Worm (Caenorhabditis elegans): ENCODE results near the gene adm-2.

adm-2 gene

DNA sequence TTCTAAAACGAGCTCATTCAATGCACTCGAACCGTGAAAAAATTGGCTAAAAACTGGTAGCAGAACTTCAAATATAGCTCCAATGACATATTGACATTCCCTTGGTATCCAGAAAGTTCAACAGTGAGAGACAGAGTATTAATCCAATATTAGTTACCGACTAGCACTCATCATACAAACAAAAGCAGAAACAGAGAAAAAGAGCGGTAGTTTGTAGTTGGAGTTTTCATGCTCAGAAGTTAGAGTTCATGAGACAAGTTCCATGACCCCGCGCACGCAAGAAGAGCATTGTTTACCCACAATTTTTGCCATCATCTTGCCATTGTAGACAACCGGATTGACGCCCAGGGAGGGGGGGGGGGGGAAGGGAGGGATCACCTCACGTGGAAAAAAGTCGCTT is 33.5 kb upstream of the adm-2 start:
- TF ChIP-seq hnd-1 (tag; optimal IDR thresholded peaks at IDR 0.05) (no peak), flt-1 (GFP tag; IDR thresholded peaks at IDR 0.05) (no peak), pes-1 (GFP tag; IDR thresholded peaks at IDR 0.05) (no peak), F13C5.2 (tag; optimal IDR thresholded peaks at IDR 0.05) (no peak), hmbx-1 (tag; optimal IDR thresholded peaks at IDR 0.05) (no peak), sea-1 (GFP tag; conservative IDR thresholded peaks at IDR 0.05) (no peak), ceh-36 (tag; optimal IDR thresholded peaks at IDR 0.05) (no peak), ets-7 (tag; optimal IDR thresholded peaks at IDR 0.05) (no peak), tra-4 (tag; optimal IDR thresholded peaks at IDR 0.05) (no peak), tbx-11 (GFP tag; IDR thresholded peaks at IDR 0.05) (no peak), ama-1 (optimal IDR thresholded peaks at IDR 0.05) (no peak), tbx-37 (GFP tag; conservative IDR thresholded peaks at IDR 0.05) (no peak), B0310.2 (tag; optimal IDR thresholded peaks at IDR 0.05) (no peak), ceh-13 (GFP tag; optimal IDR thresholded peaks at IDR 0.05) (no peak)

DNA sequence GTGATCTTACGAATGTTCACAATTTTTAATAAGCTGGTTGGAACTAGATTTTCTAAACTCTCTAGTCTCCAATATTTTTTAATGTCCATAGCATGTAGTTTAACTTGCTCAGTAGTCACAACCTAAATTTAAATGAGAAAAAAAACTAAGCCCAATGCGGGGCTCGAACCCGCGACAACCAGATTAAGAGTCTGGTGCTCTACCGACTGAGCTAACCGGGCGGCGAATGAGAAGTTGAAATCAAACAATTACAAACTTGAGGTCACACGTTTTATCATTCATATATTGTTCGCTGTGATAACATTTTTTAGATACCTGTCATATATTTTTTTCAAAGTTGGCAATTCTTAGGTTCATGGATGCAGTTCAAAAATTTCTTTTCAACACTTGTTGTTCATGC is 32.0 kb upstream of the adm-2 start:
- no peak for TF ChIP-seq tbx-11 (GFP tag; IDR thresholded peaks at IDR 0.05)
- TF ChIP-seq aly-1 (tag; optimal IDR thresholded peaks at IDR 0.05) = no peak
- no peak for TF ChIP-seq scrt-1 (GFP tag; IDR thresholded peaks at IDR 0.05)
- no peak for TF ChIP-seq sea-1 (GFP tag; conservative IDR thresholded peaks at IDR 0.05)
- TF ChIP-seq tbx-37 (GFP tag; conservative IDR thresholded peaks at IDR 0.05) = no peak
- TF ChIP-seq ama-1 (optimal IDR thresholded peaks at IDR 0.05) = no peak
- no peak for TF ChIP-seq hmg-4 (GFP tag; optimal IDR thresholded peaks at IDR 0.05)
- TF ChIP-seq B0310.2 (tag; optimal IDR thresholded peaks at IDR 0.05) = no peak
- TF ChIP-seq ceh-13 (GFP tag; optimal IDR thresholded peaks at IDR 0.05) = no peak

DNA sequence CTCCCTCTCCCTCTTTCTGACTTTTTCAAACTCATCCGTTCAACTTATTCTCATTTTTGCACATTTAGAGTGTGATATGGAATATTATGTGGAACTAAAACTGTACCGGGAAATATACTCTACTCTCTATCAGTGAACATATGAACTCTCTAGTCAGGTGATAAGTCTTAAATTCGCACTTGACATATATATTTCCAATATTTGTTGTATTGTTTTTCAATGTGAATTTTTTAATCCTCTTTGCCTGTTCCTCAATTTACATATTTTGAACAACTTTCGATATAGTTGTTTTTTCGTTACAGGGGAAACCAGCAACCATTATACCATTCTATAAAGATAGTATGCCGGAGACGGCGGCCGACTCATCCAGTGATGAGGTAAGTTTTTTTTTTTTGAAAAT is 27.5 kb upstream of the adm-2 start, which contains the start of gene C04A11.1:
TSS of gene C04A11.1 (plus strand) at position 301 of the 400 bp plus-strand sequence.
- no peak for TF ChIP-seq pes-1 (GFP tag; IDR thresholded peaks at IDR 0.05)
- TF ChIP-seq ets-7 (tag; optimal IDR thresholded peaks at IDR 0.05) = no peak
- TF ChIP-seq hmg-4 (GFP tag; optimal IDR thresholded peaks at IDR 0.05) = no peak
- TF ChIP-seq tra-4 (tag; optimal IDR thresholded peaks at IDR 0.05) = no peak
- no peak for TF ChIP-seq tbx-11 (GFP tag; IDR thresholded peaks at IDR 0.05)
- TF ChIP-seq flt-1 (GFP tag; IDR thresholded peaks at IDR 0.05) = no peak
- TF ChIP-seq scrt-1 (GFP tag; IDR thresholded peaks at IDR 0.05) = no peak
- no peak for TF ChIP-seq tbx-37 (GFP tag; conservative IDR thresholded peaks at IDR 0.05)
- TF ChIP-seq hnd-1 (tag; optimal IDR thresholded peaks at IDR 0.05) = no peak
- no peak for TF ChIP-seq sea-1 (GFP tag; conservative IDR thresholded peaks at IDR 0.05)
- TF ChIP-seq ceh-36 (tag; optimal IDR thresholded peaks at IDR 0.05) = no peak
- no peak for TF ChIP-seq F13C5.2 (tag; optimal IDR thresholded peaks at IDR 0.05)
- TF ChIP-seq ceh-13 (GFP tag; optimal IDR thresholded peaks at IDR 0.05) = no peak
- TF ChIP-seq ama-1 (optimal IDR thresholded peaks at IDR 0.05) = no peak
- no peak for TF ChIP-seq aly-1 (tag; optimal IDR thresholded peaks at IDR 0.05)
- no peak for TF ChIP-seq hmbx-1 (tag; optimal IDR thresholded peaks at IDR 0.05)
- TF ChIP-seq B0310.2 (tag; optimal IDR thresholded peaks at IDR 0.05) = no peak

DNA sequence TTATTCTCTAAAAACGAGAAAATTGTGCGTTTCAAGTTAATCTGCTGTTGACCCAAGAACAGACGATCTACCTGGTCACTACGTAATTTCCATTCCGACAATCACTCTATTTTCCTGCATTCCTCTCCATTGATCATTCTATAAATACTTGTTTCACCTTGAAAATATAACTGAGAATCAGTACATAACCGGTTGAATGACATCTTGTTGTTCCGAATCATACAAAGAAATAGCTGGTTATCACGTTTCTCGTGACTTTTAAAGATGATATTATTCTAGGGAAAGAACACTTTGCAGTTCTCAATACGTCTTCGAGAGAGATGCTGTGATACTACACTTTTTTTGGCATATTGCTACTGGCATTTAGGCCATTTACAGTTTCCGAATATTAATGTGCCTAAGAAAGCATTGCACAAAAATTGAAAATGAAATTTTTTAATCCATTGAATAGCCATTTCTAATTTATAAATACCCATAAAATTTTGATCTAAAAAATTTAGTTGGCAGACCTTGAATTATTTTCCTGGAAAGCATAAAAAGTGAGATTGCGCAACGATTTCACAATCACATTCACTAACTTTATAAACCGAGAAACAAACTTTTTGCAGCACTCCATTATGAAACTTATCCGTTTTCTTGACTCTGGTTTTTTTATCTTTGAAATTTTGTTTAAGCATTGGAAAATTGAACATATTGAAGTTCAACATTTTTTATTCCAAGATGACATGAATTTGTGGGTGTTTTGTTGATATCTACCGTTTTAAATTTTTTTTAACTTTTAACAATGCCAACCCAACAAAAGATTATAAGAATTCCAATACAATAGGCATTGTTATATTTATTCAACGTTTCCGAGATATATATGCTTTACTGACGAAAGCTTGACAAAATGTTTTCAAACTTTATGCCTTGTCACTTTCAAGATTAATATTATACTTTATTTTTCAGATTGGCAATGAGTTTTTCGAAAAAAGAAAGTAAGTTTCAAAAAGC is 23.8 kb upstream of the adm-2 start, which contains the start of gene C04A11.5:
TSS of gene C04A11.5 (plus strand) at position 943 of the 993 bp plus-strand sequence.
- TF ChIP-seq tra-4 (tag; optimal IDR thresholded peaks at IDR 0.05) (no peak), sea-1 (GFP tag; conservative IDR thresholded peaks at IDR 0.05) (no peak), tbx-37 (GFP tag; conservative IDR thresholded peaks at IDR 0.05) (no peak), tbx-11 (GFP tag; IDR thresholded peaks at IDR 0.05) (no peak)

DNA sequence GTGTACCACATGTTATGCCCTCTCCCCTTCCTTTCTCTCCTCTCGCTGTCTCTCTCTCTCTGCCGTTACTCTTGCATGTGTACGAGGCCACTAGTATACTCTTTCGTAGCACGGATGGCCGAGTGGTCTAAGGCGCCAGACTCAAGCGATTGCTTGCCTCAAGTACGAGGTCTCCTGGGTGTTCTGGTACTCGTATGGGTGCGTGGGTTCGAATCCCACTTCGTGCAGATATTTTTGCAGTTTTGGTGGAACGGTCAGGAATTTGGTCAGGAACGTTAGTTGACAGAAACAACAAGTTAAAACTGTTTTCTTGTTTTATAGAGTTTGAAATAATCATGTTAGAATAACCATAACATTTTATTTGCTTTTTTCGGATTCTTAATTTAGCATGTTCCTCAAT is 22.3 kb upstream of the adm-2 start:
- TF ChIP-seq aly-1 (tag; optimal IDR thresholded peaks at IDR 0.05) (peak; percentile 99), ama-1 (optimal IDR thresholded peaks at IDR 0.05) (no peak), scrt-1 (GFP tag; IDR thresholded peaks at IDR 0.05) (peak; percentile 100), tra-4 (tag; optimal IDR thresholded peaks at IDR 0.05) (peak; percentile 98), tbx-11 (GFP tag; IDR thresholded peaks at IDR 0.05) (peak; percentile 99), pes-1 (GFP tag; IDR thresholded peaks at IDR 0.05) (peak; percentile 99), ceh-13 (GFP tag; optimal IDR thresholded peaks at IDR 0.05) (peak; percentile 99), ceh-36 (tag; optimal IDR thresholded peaks at IDR 0.05) (peak; percentile 97), F13C5.2 (tag; optimal IDR thresholded peaks at IDR 0.05) (peak; percentile 100), flt-1 (GFP tag; IDR thresholded peaks at IDR 0.05) (peak; percentile 99), hmbx-1 (tag; optimal IDR thresholded peaks at IDR 0.05) (peak; percentile 94), hnd-1 (tag; optimal IDR thresholded peaks at IDR 0.05) (peak; percentile 96), hmg-4 (GFP tag; optimal IDR thresholded peaks at IDR 0.05) (peak; percentile 100), tbx-37 (GFP tag; conservative IDR thresholded peaks at IDR 0.05) (peak; percentile 99), ets-7 (tag; optimal IDR thresholded peaks at IDR 0.05) (peak; percentile 97), sea-1 (GFP tag; conservative IDR thresholded peaks at IDR 0.05) (peak; percentile 100), B0310.2 (tag; optimal IDR thresholded peaks at IDR 0.05) (peak; percentile 99)

DNA sequence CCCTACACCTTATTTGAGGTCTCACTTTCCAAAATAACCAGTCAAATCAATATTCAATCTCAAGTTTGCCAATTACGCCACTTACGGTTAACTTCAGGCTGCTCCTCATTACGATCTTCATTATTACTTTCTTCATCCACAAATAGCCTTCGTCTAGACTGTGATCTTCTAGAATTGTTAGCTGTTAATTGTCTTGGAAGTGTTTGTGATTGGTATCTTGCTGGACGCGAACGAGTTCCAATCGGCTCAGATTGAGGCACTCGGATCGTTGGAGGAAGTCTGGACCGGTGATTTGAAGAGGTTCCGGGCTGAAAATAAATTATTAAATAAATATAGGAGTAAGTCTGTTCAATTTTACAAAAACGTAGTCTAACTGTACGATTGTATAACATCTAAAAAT is 20.9 kb upstream of the adm-2 start:
- no peak for TF ChIP-seq ceh-13 (GFP tag; optimal IDR thresholded peaks at IDR 0.05)
- TF ChIP-seq tra-4 (tag; optimal IDR thresholded peaks at IDR 0.05) = no peak
- no peak for TF ChIP-seq hnd-1 (tag; optimal IDR thresholded peaks at IDR 0.05)
- no peak for TF ChIP-seq ceh-36 (tag; optimal IDR thresholded peaks at IDR 0.05)
- no peak for TF ChIP-seq sea-1 (GFP tag; conservative IDR thresholded peaks at IDR 0.05)
- no peak for TF ChIP-seq ama-1 (optimal IDR thresholded peaks at IDR 0.05)
- TF ChIP-seq tbx-37 (GFP tag; conservative IDR thresholded peaks at IDR 0.05) = no peak
- TF ChIP-seq scrt-1 (GFP tag; IDR thresholded peaks at IDR 0.05) = no peak
- no peak for TF ChIP-seq flt-1 (GFP tag; IDR thresholded peaks at IDR 0.05)
- no peak for TF ChIP-seq F13C5.2 (tag; optimal IDR thresholded peaks at IDR 0.05)
- no peak for TF ChIP-seq hmbx-1 (tag; optimal IDR thresholded peaks at IDR 0.05)

DNA sequence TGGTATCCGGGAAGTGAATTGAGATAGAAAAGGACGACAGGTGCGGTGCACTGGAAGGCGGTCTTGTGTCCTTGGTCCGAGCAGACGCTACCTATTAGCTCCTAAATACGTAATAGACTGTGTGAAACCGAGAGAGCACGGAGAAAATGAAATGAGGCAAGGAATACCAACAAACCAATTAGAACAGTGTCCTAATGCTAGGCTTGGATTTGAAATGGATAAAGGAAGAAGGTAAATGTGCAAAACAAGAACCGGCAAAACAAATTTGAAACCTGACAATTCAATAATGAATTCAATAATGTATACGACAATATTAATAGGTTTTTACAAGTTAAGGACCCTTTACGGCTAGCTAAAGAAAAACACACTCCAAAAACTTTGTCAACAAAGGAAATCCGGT is 19.0 kb upstream of the adm-2 start, which contains the start of gene C04A11.2:
TSS of gene C04A11.2 (minus strand) at position 101 of the 400 bp plus-strand sequence.
- TF ChIP-seq pes-1 (GFP tag; IDR thresholded peaks at IDR 0.05) (no peak), ama-1 (optimal IDR thresholded peaks at IDR 0.05) (no peak), aly-1 (tag; optimal IDR thresholded peaks at IDR 0.05) (no peak), ets-7 (tag; optimal IDR thresholded peaks at IDR 0.05) (no peak), ceh-13 (GFP tag; optimal IDR thresholded peaks at IDR 0.05) (no peak), tbx-11 (GFP tag; IDR thresholded peaks at IDR 0.05) (no peak), F13C5.2 (tag; optimal IDR thresholded peaks at IDR 0.05) (no peak), hmbx-1 (tag; optimal IDR thresholded peaks at IDR 0.05) (no peak), tra-4 (tag; optimal IDR thresholded peaks at IDR 0.05) (no peak), hnd-1 (tag; optimal IDR thresholded peaks at IDR 0.05) (no peak), tbx-37 (GFP tag; conservative IDR thresholded peaks at IDR 0.05) (no peak), sea-1 (GFP tag; conservative IDR thresholded peaks at IDR 0.05) (no peak), hmg-4 (GFP tag; optimal IDR thresholded peaks at IDR 0.05) (no peak), flt-1 (GFP tag; IDR thresholded peaks at IDR 0.05) (no peak)

All from whole organism, early embryonic.